Fruit fly (Drosophila melanogaster) whole organism, embryonic: ENCODE data around the gene CG14205.

Source experiments
- Antp ChIP-seq: fragments of 200-800 bp; sonication (Bioruptor generic); optimal IDR thresholded peaks from 3 replicates; lab custom pipeline; 2016; ENCODE audit warnings: missing biosample characterization, missing genetic modification characterization
- C15 ChIP-seq: fragments of 200-800 bp; sonication (Bioruptor generic); IDR thresholded peaks from 3 replicates; pipeline ENCODE4 v1.3.6; 2022; ENCODE audit warnings: missing biosample characterization, missing genetic modification characterization
- CG10147 ChIP-seq: fragments of 200-800 bp; sonication (Bioruptor generic); optimal IDR thresholded peaks from 2 replicates; lab custom pipeline; 2019; ENCODE audit warnings: missing biosample characterization, mild to moderate bottlenecking, missing genetic modification characterization, moderate library complexity
- CG10462 ChIP-seq: fragments of 200-800 bp; sonication (Bioruptor generic); optimal IDR thresholded peaks from 2 replicates; lab custom pipeline; 2016; ENCODE audit warnings: missing biosample characterization, missing genetic modification characterization
- CG10654 ChIP-seq: fragments of 200-800 bp; sonication (Bioruptor generic); optimal IDR thresholded peaks from 2 replicates; lab custom pipeline; 2016; ENCODE audit warnings: missing biosample characterization, missing genetic modification characterization
- CG11398 ChIP-seq: fragments of 200-800 bp; sonication (Bioruptor generic); optimal IDR thresholded peaks from 2 replicates; lab custom pipeline; 2016; ENCODE audit warnings: missing biosample characterization, missing genetic modification characterization
- CG12071 ChIP-seq: fragments of 200-800 bp; sonication (Bioruptor generic); optimal IDR thresholded peaks from 3 replicates; lab custom pipeline; 2018; ENCODE audit warnings: missing biosample characterization, mild to moderate bottlenecking, missing genetic modification characterization
- CG12104 ChIP-seq: fragments of 200-800 bp; sonication (Bioruptor generic); optimal IDR thresholded peaks from 3 replicates; lab custom pipeline; 2016; ENCODE audit warnings: missing biosample characterization, missing genetic modification characterization
- CG12744 ChIP-seq: fragments of 200-800 bp; sonication (Bioruptor generic); optimal IDR thresholded peaks from 2 replicates; lab custom pipeline; 2016; ENCODE audit warnings: missing biosample characterization, missing genetic modification characterization
- CG13287 ChIP-seq: fragments of 200-800 bp; sonication (Bioruptor generic); IDR thresholded peaks from 2 replicates; pipeline ENCODE4 v1.3.6; 2022; ENCODE audit warnings: missing biosample characterization, missing genetic modification characterization; ENCODE audit not compliant: partially characterized antibody
- CG15514 ChIP-seq: fragments of 200-800 bp; sonication (Bioruptor generic); optimal IDR thresholded peaks from 3 replicates; lab custom pipeline; 2017; ENCODE audit warnings: missing biosample characterization, missing genetic modification characterization, mild to moderate bottlenecking, moderate library complexity, missing genetic modification reagents
- CG1603 ChIP-seq: fragments of 200-800 bp; sonication (Bioruptor generic); optimal IDR thresholded peaks from 2 replicates; lab custom pipeline; 2019; ENCODE audit warnings: missing biosample characterization, mild to moderate bottlenecking, missing genetic modification characterization, moderate library complexity
- CG17361 ChIP-seq: fragments of 200-800 bp; sonication (Bioruptor generic); IDR thresholded peaks from 3 replicates; pipeline ENCODE4 v1.3.6; 2022; ENCODE audit warnings: missing biosample characterization, missing genetic modification characterization
- CG18262 ChIP-seq: fragments of 200-800 bp; optimal IDR thresholded peaks from 3 replicates; lab custom pipeline; 2019; ENCODE audit warnings: missing biosample characterization, mild to moderate bottlenecking, missing genetic modification characterization, moderate library complexity
- CG1832 ChIP-seq: fragments of 200-800 bp; sonication (Bioruptor generic); optimal IDR thresholded peaks from 2 replicates; lab custom pipeline; 2017; ENCODE audit warnings: missing biosample characterization, mild to moderate bottlenecking, missing genetic modification characterization, inconsistent platforms
- CG18476 ChIP-seq: fragments of 200-800 bp; sonication (Bioruptor generic); optimal IDR thresholded peaks from 2 replicates; lab custom pipeline; 2016; ENCODE audit warnings: missing biosample characterization, mild to moderate bottlenecking, missing genetic modification characterization
- CG2199 ChIP-seq: fragments of 200-800 bp; sonication (Bioruptor generic); IDR thresholded peaks from 3 replicates; pipeline ENCODE4 v1.3.6; 2022; ENCODE audit warnings: missing biosample characterization, missing genetic modification characterization
- CG30020 ChIP-seq: fragments of 200-800 bp; optimal IDR thresholded peaks from 2 replicates; lab custom pipeline; 2019; ENCODE audit warnings: missing biosample characterization, mild to moderate bottlenecking, missing genetic modification characterization, moderate library complexity
- CG34422 ChIP-seq: fragments of 200-800 bp; sonication (Bioruptor generic); IDR thresholded peaks from 3 replicates; pipeline ENCODE4 v1.3.6; 2022; ENCODE audit warnings: missing biosample characterization, missing genetic modification characterization
- CG3995 ChIP-seq: fragments of 200-800 bp; sonication (Bioruptor generic); optimal IDR thresholded peaks from 3 replicates; lab custom pipeline; 2016; ENCODE audit warnings: missing biosample characterization, missing genetic modification characterization
- CG7745 ChIP-seq: fragments of 200-800 bp; sonication (Bioruptor generic); optimal IDR thresholded peaks from 2 replicates; lab custom pipeline; 2018; ENCODE audit warnings: missing biosample characterization, mild to moderate bottlenecking, missing genetic modification characterization, moderate library complexity
- CG7987 ChIP-seq: fragments of 200-800 bp; sonication (Bioruptor generic); optimal IDR thresholded peaks from 2 replicates; lab custom pipeline; 2018; ENCODE audit warnings: missing biosample characterization, mild to moderate bottlenecking, missing genetic modification characterization, moderate library complexity
- CG9727 ChIP-seq: fragments of 200-800 bp; sonication (Bioruptor generic); optimal IDR thresholded peaks from 3 replicates; lab custom pipeline; 2017; ENCODE audit warnings: missing biosample characterization, mild to moderate bottlenecking, missing genetic modification characterization
- D ChIP-seq, 2 experiments: fragments of 200-800 bp in 1 of 2; fragments of >200 bp in 1 of 2; sonication (Bioruptor generic) in 1 of 2; optimal IDR thresholded peaks; 2 replicates in 1 of 2; 3 replicates in 1 of 2; lab custom pipeline; 2017; ENCODE audit warnings: mild to moderate bottlenecking in 1 of 2, missing biosample characterization in 1 of 2, missing genetic modification characterization in 1 of 2, missing genetic modification reagents in 1 of 2
- Doc2 ChIP-seq: fragments of 200-800 bp; sonication (Bioruptor generic); IDR thresholded peaks from 2 replicates; pipeline ENCODE4 v1.3.6; 2022; ENCODE audit warnings: missing biosample characterization, missing genetic modification characterization
- Eip74EF ChIP-seq, 2 experiments: fragments of 200-800 bp in 1 of 2; fragments of >200 bp in 1 of 2; sonication (Bioruptor generic) in 1 of 2; optimal IDR thresholded peaks; 2 replicates each; lab custom pipeline; 2017 to 2019; ENCODE audit warnings: missing biosample characterization in 2 of 2, missing genetic modification characterization in 2 of 2, mild to moderate bottlenecking in 1 of 2, moderate library complexity in 1 of 2
- Ets97D ChIP-seq: fragments of 200-800 bp; sonication (Bioruptor generic); optimal IDR thresholded peaks from 3 replicates; lab custom pipeline; 2016; ENCODE audit warnings: missing biosample characterization, missing genetic modification characterization
- HLH4C ChIP-seq: fragments of 200-800 bp; sonication (Bioruptor generic); IDR thresholded peaks from 3 replicates; pipeline ENCODE4 v1.3.6; 2022; ENCODE audit warnings: missing biosample characterization, missing genetic modification characterization; ENCODE audit not compliant: partially characterized antibody
- HmgD ChIP-seq: fragments of 200-800 bp; sonication (Bioruptor generic); optimal IDR thresholded peaks from 3 replicates; lab custom pipeline; 2016; ENCODE audit warnings: missing biosample characterization, missing genetic modification characterization
- MTF-1 ChIP-seq: fragments of 200-800 bp; sonication (Bioruptor generic); optimal IDR thresholded peaks from 2 replicates; lab custom pipeline; 2018; ENCODE audit warnings: missing biosample characterization, mild to moderate bottlenecking, missing genetic modification characterization, borderline replicate concordance
- NC2β ChIP-seq: fragments of 200-800 bp; sonication (Bioruptor generic); optimal IDR thresholded peaks from 2 replicates; lab custom pipeline; 2016; ENCODE audit warnings: missing biosample characterization, missing genetic modification characterization
- Oli ChIP-seq: fragments of 200-800 bp; sonication (Bioruptor generic); optimal IDR thresholded peaks from 2 replicates; lab custom pipeline; 2018; ENCODE audit warnings: missing biosample characterization, mild to moderate bottlenecking, missing genetic modification characterization, moderate library complexity
- Ptx1 ChIP-seq: fragments of 200-800 bp; sonication (Bioruptor generic); IDR thresholded peaks from 2 replicates; pipeline ENCODE4 v1.3.6; 2022; ENCODE audit warnings: missing biosample characterization, missing genetic modification characterization
- Sox102F ChIP-seq: fragments of 200-800 bp; sonication (Bioruptor generic); optimal IDR thresholded peaks from 2 replicates; lab custom pipeline; 2018; ENCODE audit warnings: missing biosample characterization, mild to moderate bottlenecking, missing genetic modification characterization, moderate library complexity
- TFAM ChIP-seq: fragments of 200-800 bp; sonication (Bioruptor generic); optimal IDR thresholded peaks from 2 replicates; lab custom pipeline; 2017; ENCODE audit warnings: missing biosample characterization, missing genetic modification characterization, inconsistent platforms
- cad ChIP-seq: fragments of >200 bp; optimal IDR thresholded peaks from 2 replicates; lab custom pipeline; 2017; ENCODE audit warnings: missing biosample characterization, missing genetic modification characterization
- caup ChIP-seq: fragments of 200-800 bp; sonication (Bioruptor generic); optimal IDR thresholded peaks from 3 replicates; lab custom pipeline; 2017; ENCODE audit warnings: missing biosample characterization, mild to moderate bottlenecking, missing genetic modification characterization, moderate library complexity; ENCODE audit not compliant: severe bottlenecking
- croc ChIP-seq: fragments of 200-800 bp; sonication (Bioruptor generic); conservative IDR thresholded peaks from 3 replicates; pipeline ENCODE4 v1.3.6; 2022; ENCODE audit warnings: missing biosample characterization, missing genetic modification characterization
- crol ChIP-seq: fragments of 200-800 bp; sonication (Bioruptor generic); IDR thresholded peaks from 2 replicates; pipeline ENCODE4 v1.3.6; 2022; ENCODE audit warnings: missing biosample characterization, missing genetic modification characterization
- ewg ChIP-seq: fragments of 200-800 bp; sonication (Bioruptor generic); optimal IDR thresholded peaks from 3 replicates; lab custom pipeline; 2017; ENCODE audit warnings: mild to moderate bottlenecking, missing biosample characterization, missing genetic modification reagents, missing genetic modification characterization
- fu2 ChIP-seq: fragments of 200-800 bp; sonication (Bioruptor generic); optimal IDR thresholded peaks from 2 replicates; lab custom pipeline; 2016; ENCODE audit warnings: missing biosample characterization, missing genetic modification characterization
- gsb ChIP-seq: fragments of 200-800 bp; sonication (Bioruptor generic); IDR thresholded peaks from 2 replicates; pipeline ENCODE4 v1.3.6; 2022; ENCODE audit warnings: missing biosample characterization, missing genetic modification characterization
- hb ChIP-seq: fragments of 200-800 bp; sonication (Bioruptor generic); IDR thresholded peaks from 3 replicates; pipeline ENCODE4 v1.3.6; 2022; ENCODE audit warnings: missing biosample characterization, missing genetic modification characterization; ENCODE audit not compliant: partially characterized antibody
- jing ChIP-seq: fragments of 200-800 bp; sonication (Bioruptor generic); optimal IDR thresholded peaks from 2 replicates; lab custom pipeline; 2018; ENCODE audit warnings: missing biosample characterization, mild to moderate bottlenecking, missing genetic modification characterization
- kah ChIP-seq: fragments of 200-800 bp; sonication (Bioruptor generic); optimal IDR thresholded peaks from 2 replicates; lab custom pipeline; 2018; ENCODE audit warnings: missing biosample characterization, mild to moderate bottlenecking, missing genetic modification characterization
- klu ChIP-seq: fragments of 200-800 bp; sonication (Bioruptor generic); IDR thresholded peaks from 2 replicates; pipeline ENCODE4 v1.3.6; 2022; ENCODE audit warnings: missing biosample characterization, missing genetic modification characterization
- lbe ChIP-seq: fragments of 200-800 bp; sonication (Bioruptor generic); optimal IDR thresholded peaks from 2 replicates; lab custom pipeline; 2016; ENCODE audit warnings: missing biosample characterization, mild to moderate bottlenecking, missing genetic modification characterization
- oc ChIP-seq: fragments of 200-800 bp; sonication (Bioruptor generic); optimal IDR thresholded peaks from 2 replicates; lab custom pipeline; 2018; ENCODE audit warnings: missing biosample characterization, mild to moderate bottlenecking, missing genetic modification characterization, moderate library complexity
- pita ChIP-seq: fragments of 200-800 bp; sonication (Bioruptor generic); optimal IDR thresholded peaks from 2 replicates; lab custom pipeline; 2017; ENCODE audit warnings: missing biosample characterization, mild to moderate bottlenecking, missing genetic modification characterization
- wor ChIP-seq: fragments of 200-800 bp; sonication (Bioruptor generic); IDR thresholded peaks from 2 replicates; pipeline ENCODE4 v1.3.6; 2022; ENCODE audit warnings: missing biosample characterization, missing genetic modification characterization

The CG14205 gene

DNA sequence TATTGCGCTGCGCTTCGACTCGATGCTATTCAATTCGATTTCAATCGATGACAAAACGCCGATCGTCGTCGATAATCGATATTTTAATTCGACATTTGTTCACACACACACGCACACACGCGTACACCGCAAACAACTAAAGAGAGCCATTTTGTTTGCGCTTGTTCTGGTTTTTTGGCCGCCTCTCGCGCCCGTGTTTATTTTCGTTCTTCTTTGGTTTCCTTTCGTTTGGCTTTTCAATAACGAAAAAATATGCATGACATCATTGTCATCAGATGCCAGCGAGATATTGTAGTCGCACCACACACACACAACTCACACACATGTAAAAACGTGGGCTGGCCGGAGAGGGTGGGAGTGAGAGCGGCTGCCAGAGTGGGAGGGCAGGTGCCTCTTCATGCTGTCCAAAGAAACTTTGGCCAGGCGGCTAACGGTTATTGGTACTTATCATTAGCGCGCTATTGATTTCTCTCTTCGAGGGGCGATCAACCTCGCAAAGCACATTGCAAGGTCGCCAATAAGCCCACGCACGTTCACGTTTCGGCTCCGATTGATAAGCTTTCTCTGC lies 15.7 kb downstream of the CG14205 start (continued):
- TF ChIP-seq HLH4C (GFP tag; lab: Robert Waterston, UW) (peak; percentile 53), cad (GFP tag; lab: Kevin White, UChicago) (no peak), Eip74EF (GFP tag; optimal IDR thresholded peaks at IDR 0.05; lab: Kevin White, UChicago) (no peak), CG12104 (no peak), CG12744 (GFP tag; lab: Kevin White, UChicago) (no peak), MTF-1 (GFP tag; lab: Kevin White, UChicago) (no peak), CG1832 (GFP tag; lab: Kevin White, UChicago) (no peak), D (optimal IDR thresholded peaks at IDR 0.05; lab: Kevin White, UChicago) (no peak), D (GFP tag; optimal IDR thresholded peaks at IDR 0.05; lab: Kevin White, UChicago) (no peak), CG11398 (GFP tag; lab: Kevin White, UChicago) (no peak), CG10654 (GFP tag; lab: Kevin White, UChicago) (no peak), CG2199 (GFP tag; lab: Robert Waterston, UW) (no peak), NC2β (GFP tag; lab: Kevin White, UChicago) (no peak), Ets97D (no peak), CG18476 (no peak), ewg (GFP tag; lab: Kevin White, UChicago) (no peak), CG7745 (tag; lab: Kevin White, UChicago) (no peak), wor (GFP tag; lab: Robert Waterston, UW) (no peak), pita (no peak), oc (peak; percentile 24), jing (GFP tag; lab: Kevin White, UChicago) (no peak), gsb (GFP tag; lab: Robert Waterston, UW) (no peak), CG15514 (GFP tag; lab: Kevin White, UChicago) (peak; percentile 23), crol (peak; percentile 61), CG7987 (GFP tag; lab: Kevin White, UChicago) (no peak), lbe (GFP tag; lab: Kevin White, UChicago) (no peak), HmgD (GFP tag; lab: Kevin White, UChicago) (no peak), croc (GFP tag; lab: Robert Waterston, UW) (no peak), fu2 (GFP tag; lab: Kevin White, UChicago) (no peak), CG18262 (no peak), CG30020 (tag; lab: Kevin White, UChicago) (no peak), CG1603 (tag; lab: Kevin White, UChicago) (no peak), TFAM (no peak), kah (GFP tag; lab: Kevin White, UChicago) (no peak), CG34422 (GFP tag; lab: Robert Waterston, UW) (peak; percentile 28; the same call in 1 of the 3 replicates), Sox102F (GFP tag; lab: Kevin White, UChicago) (no peak), CG10462 (GFP tag; lab: Kevin White, UChicago) (no peak), Doc2 (GFP tag; lab: Robert Waterston, UW) (no peak), Antp (GFP tag; lab: Kevin White, UChicago) (no peak), CG10147 (no peak), Oli (tag; lab: Kevin White, UChicago) (no peak), Ptx1 (GFP tag; lab: Robert Waterston, UW) (no peak), C15 (GFP tag; lab: Robert Waterston, UW) (no peak), CG12071 (GFP tag; lab: Kevin White, UChicago) (no peak), hb (GFP tag; lab: Robert Waterston, UW) (no peak), caup (GFP tag; lab: Kevin White, UChicago) (no peak), CG9727 (no peak), CG3995 (GFP tag; lab: Kevin White, UChicago) (no peak), klu (GFP tag; lab: Robert Waterston, UW) (no peak), CG13287 (GFP tag; lab: Robert Waterston, UW) (peak; percentile 60), CG17361 (GFP tag; lab: Robert Waterston, UW) (no peak)
